Fruit fly (Drosophila melanogaster) whole organism, embryonic: ENCODE results near the gene Zaf1.

ENCODE experiments used
- B-H1 ChIP-seq: fragments of 200-800 bp; sonication (Bioruptor generic); IDR thresholded peaks from 3 replicates; pipeline ENCODE4 v1.3.6; 2022; ENCODE audit warnings: missing biosample characterization, missing genetic modification characterization
- CG10543 ChIP-seq: fragments of 200-800 bp; sonication (Bioruptor generic); optimal IDR thresholded peaks from 3 replicates; lab custom pipeline; 2017; ENCODE audit warnings: missing biosample characterization, mild to moderate bottlenecking, missing genetic modification characterization, moderate library complexity
- CG10654 ChIP-seq: fragments of 200-800 bp; sonication (Bioruptor generic); optimal IDR thresholded peaks from 2 replicates; lab custom pipeline; 2016; ENCODE audit warnings: missing biosample characterization, missing genetic modification characterization
- CG12071 ChIP-seq: fragments of 200-800 bp; sonication (Bioruptor generic); optimal IDR thresholded peaks from 3 replicates; lab custom pipeline; 2018; ENCODE audit warnings: missing biosample characterization, mild to moderate bottlenecking, missing genetic modification characterization
- CG12219 ChIP-seq: fragments of 200-800 bp; sonication (Bioruptor generic); optimal IDR thresholded peaks from 3 replicates; lab custom pipeline; 2018; ENCODE audit warnings: missing biosample characterization, mild to moderate bottlenecking, missing genetic modification characterization
- CG12769 ChIP-seq: fragments of 200-800 bp; sonication (Bioruptor generic); optimal IDR thresholded peaks from 2 replicates; lab custom pipeline; 2019; ENCODE audit warnings: missing biosample characterization, mild to moderate bottlenecking, missing genetic modification characterization, moderate library complexity
- CG13123 ChIP-seq: fragments of 200-800 bp; sonication (Bioruptor generic); optimal IDR thresholded peaks from 2 replicates; lab custom pipeline; 2016; ENCODE audit warnings: missing biosample characterization, missing genetic modification characterization
- CG17912 ChIP-seq: fragments of 200-800 bp; sonication (Bioruptor generic); optimal IDR thresholded peaks from 2 replicates; lab custom pipeline; 2018; ENCODE audit warnings: missing biosample characterization, mild to moderate bottlenecking, missing genetic modification characterization
- CG18619 ChIP-seq: fragments of 200-800 bp; sonication (Bioruptor generic); optimal IDR thresholded peaks from 3 replicates; lab custom pipeline; 2017; ENCODE audit warnings: missing biosample characterization, mild to moderate bottlenecking, missing genetic modification characterization
- CG2202 ChIP-seq: fragments of 200-800 bp; sonication (Bioruptor generic); optimal IDR thresholded peaks from 2 replicates; lab custom pipeline; 2018; ENCODE audit warnings: missing biosample characterization, mild to moderate bottlenecking, missing genetic modification characterization
- CG3407 ChIP-seq: fragments of 200-800 bp; sonication (Bioruptor generic); optimal IDR thresholded peaks from 2 replicates; lab custom pipeline; 2018; ENCODE audit warnings: missing biosample characterization, mild to moderate bottlenecking, missing genetic modification characterization
- CG3838 ChIP-seq: fragments of 200-800 bp; sonication (Bioruptor generic); optimal IDR thresholded peaks from 3 replicates; lab custom pipeline; 2016; ENCODE audit warnings: missing biosample characterization, missing genetic modification characterization
- CG42726 ChIP-seq: fragments of 200-800 bp; sonication (Bioruptor generic); IDR thresholded peaks from 2 replicates; pipeline ENCODE4 v1.3.6; 2022; ENCODE audit warnings: missing biosample characterization, missing genetic modification characterization; ENCODE audit not compliant: partially characterized antibody
- CG4707 ChIP-seq: fragments of 200-800 bp; sonication (Bioruptor generic); optimal IDR thresholded peaks from 2 replicates; lab custom pipeline; 2018; ENCODE audit warnings: missing biosample characterization, mild to moderate bottlenecking, missing genetic modification characterization, moderate library complexity
- CG4820 ChIP-seq: fragments of 200-800 bp; sonication (Bioruptor generic); optimal IDR thresholded peaks from 3 replicates; lab custom pipeline; 2016; ENCODE audit warnings: missing biosample characterization, missing genetic modification characterization
- CG6254 ChIP-seq: fragments of 200-800 bp; sonication (Bioruptor generic); optimal IDR thresholded peaks from 3 replicates; lab custom pipeline; 2017; ENCODE audit warnings: mild to moderate bottlenecking, missing biosample characterization, missing genetic modification reagents, missing genetic modification characterization
- CG8924 ChIP-seq: fragments of 200-800 bp; optimal IDR thresholded peaks from 3 replicates; lab custom pipeline; 2019; ENCODE audit warnings: missing biosample characterization, mild to moderate bottlenecking, missing genetic modification characterization, moderate library complexity
- CoRest ChIP-seq: fragments of 200-800 bp; sonication (Bioruptor generic); optimal IDR thresholded peaks from 3 replicates; lab custom pipeline; 2018; ENCODE audit warnings: missing biosample characterization, mild to moderate bottlenecking, missing genetic modification characterization, moderate library complexity
- Eip74EF ChIP-seq, 2 experiments: fragments of 200-800 bp in 1 of 2; fragments of >200 bp in 1 of 2; sonication (Bioruptor generic) in 1 of 2; optimal IDR thresholded peaks; 2 replicates each; lab custom pipeline; 2017 to 2019; ENCODE audit warnings: missing biosample characterization in 2 of 2, missing genetic modification characterization in 2 of 2, mild to moderate bottlenecking in 1 of 2, moderate library complexity in 1 of 2
- Ets65A ChIP-seq: fragments of 200-800 bp; sonication (Bioruptor generic); peaks from one replicate; lab custom pipeline; 2016; ENCODE audit warnings: missing biosample characterization, missing genetic modification characterization
- GATAe ChIP-seq: fragments of 200-800 bp; sonication (Bioruptor generic); conservative IDR thresholded peaks from 2 replicates; pipeline ENCODE4 v1.3.6; 2022; ENCODE audit warnings: missing biosample characterization, missing genetic modification characterization
- HmgD ChIP-seq: fragments of 200-800 bp; sonication (Bioruptor generic); optimal IDR thresholded peaks from 3 replicates; lab custom pipeline; 2016; ENCODE audit warnings: missing biosample characterization, missing genetic modification characterization
- MTF-1 ChIP-seq: fragments of 200-800 bp; sonication (Bioruptor generic); optimal IDR thresholded peaks from 2 replicates; lab custom pipeline; 2018; ENCODE audit warnings: missing biosample characterization, mild to moderate bottlenecking, missing genetic modification characterization, borderline replicate concordance
- Myb ChIP-seq: fragments of 200-800 bp; sonication (Bioruptor generic); optimal IDR thresholded peaks from 2 replicates; lab custom pipeline; 2016; ENCODE audit warnings: missing biosample characterization, missing genetic modification characterization
- NK7.1 ChIP-seq: fragments of 200-800 bp; sonication (Bioruptor generic); optimal IDR thresholded peaks from 3 replicates; lab custom pipeline; 2016; ENCODE audit warnings: missing biosample characterization, missing genetic modification characterization
- Nf-YB ChIP-seq: fragments of 200-800 bp; sonication (Bioruptor generic); optimal IDR thresholded peaks from 3 replicates; lab custom pipeline; 2019; ENCODE audit warnings: missing biosample characterization, mild to moderate bottlenecking, missing genetic modification characterization, moderate library complexity
- Poxn ChIP-seq: fragments of 200-800 bp; sonication (Bioruptor generic); IDR thresholded peaks from 2 replicates; pipeline ENCODE4 v1.3.6; 2022; ENCODE audit warnings: missing biosample characterization, missing genetic modification characterization
- Side ChIP-seq: fragments of 200-800 bp; sonication (Bioruptor generic); optimal IDR thresholded peaks from 2 replicates; lab custom pipeline; 2016; ENCODE audit warnings: missing biosample characterization, missing genetic modification characterization
- Sin3A ChIP-seq: fragments of >200 bp; optimal IDR thresholded peaks from 2 replicates; lab custom pipeline; 2018
- Ssrp ChIP-seq: fragments of 200-800 bp; sonication (Bioruptor generic); optimal IDR thresholded peaks from 2 replicates; lab custom pipeline; 2018; ENCODE audit warnings: missing biosample characterization, mild to moderate bottlenecking, missing genetic modification characterization, moderate library complexity
- Vsx1 ChIP-seq: fragments of 200-800 bp; sonication (Bioruptor generic); optimal IDR thresholded peaks from 2 replicates; lab custom pipeline; 2017; ENCODE audit warnings: missing biosample characterization, mild to moderate bottlenecking, missing genetic modification characterization, missing genetic modification reagents
- al ChIP-seq: fragments of 200-800 bp; sonication (Bioruptor generic); IDR thresholded peaks from 2 replicates; pipeline ENCODE4 v1.3.6; 2022; ENCODE audit warnings: missing biosample characterization, missing genetic modification characterization
- br ChIP-seq: fragments of >200 bp; optimal IDR thresholded peaks from 2 replicates; lab custom pipeline; 2017
- bsh ChIP-seq, 2 experiments: fragments of 200-800 bp; sonication (Bioruptor generic); optimal IDR thresholded peaks; 2 replicates each; lab custom pipeline; 2017 to 2018; ENCODE audit warnings: mild to moderate bottlenecking in 2 of 2, missing biosample characterization in 2 of 2, missing genetic modification characterization in 2 of 2, moderate library complexity in 1 of 2
- dpn ChIP-seq, 2 experiments: fragments of 200-800 bp; sonication (Bioruptor generic); optimal IDR thresholded peaks; 3 replicates each; lab custom pipeline; 2016; ENCODE audit warnings: missing biosample characterization in 2 of 2, missing genetic modification characterization in 2 of 2
- dysf ChIP-seq: fragments of 200-800 bp; sonication (Bioruptor generic); IDR thresholded peaks from 3 replicates; pipeline ENCODE4 v1.3.6; 2022; ENCODE audit warnings: missing biosample characterization, missing genetic modification characterization
- ems ChIP-seq: fragments of 200-800 bp; sonication (Bioruptor generic); optimal IDR thresholded peaks from 3 replicates; lab custom pipeline; 2016; ENCODE audit warnings: missing biosample characterization, missing genetic modification characterization
- exex ChIP-seq: fragments of 200-800 bp; sonication (Bioruptor generic); optimal IDR thresholded peaks from 4 replicates; lab custom pipeline; 2018; ENCODE audit warnings: missing biosample characterization, mild to moderate bottlenecking, missing genetic modification characterization, moderate library complexity
- fru ChIP-seq: fragments of >200 bp; optimal IDR thresholded peaks from 2 replicates; lab custom pipeline; 2017
- grn ChIP-seq: fragments of 200-800 bp; sonication (Bioruptor generic); optimal IDR thresholded peaks from 3 replicates; lab custom pipeline; 2017; ENCODE audit warnings: missing biosample characterization, missing genetic modification characterization
- ham ChIP-seq: fragments of 200-800 bp; sonication (Bioruptor generic); IDR thresholded peaks from 2 replicates; pipeline ENCODE4 v1.3.6; 2022; ENCODE audit warnings: missing biosample characterization, missing genetic modification characterization
- hkb ChIP-seq, 2 experiments: fragments of 200-800 bp in 1 of 2; fragments of >200 bp in 1 of 2; sonication (Bioruptor generic) in 1 of 2; IDR thresholded peaks in 1 of 2; optimal IDR thresholded peaks in 1 of 2; 2 replicates each; pipeline versions ENCODE4 v1.3.6 to Lab custom; 2017 to 2022; ENCODE audit warnings: missing biosample characterization in 1 of 2, missing genetic modification characterization in 1 of 2
- kah ChIP-seq: fragments of 200-800 bp; sonication (Bioruptor generic); optimal IDR thresholded peaks from 2 replicates; lab custom pipeline; 2018; ENCODE audit warnings: missing biosample characterization, mild to moderate bottlenecking, missing genetic modification characterization
- nerfin-1 ChIP-seq: fragments of 200-800 bp; sonication (Bioruptor generic); optimal IDR thresholded peaks from 3 replicates; lab custom pipeline; 2019; ENCODE audit warnings: missing biosample characterization, mild to moderate bottlenecking, missing genetic modification characterization, moderate library complexity
- ranshi ChIP-seq: fragments of 200-800 bp; sonication (Bioruptor generic); IDR thresholded peaks from 2 replicates; pipeline ENCODE4 v1.3.6; 2022; ENCODE audit warnings: missing biosample characterization, missing genetic modification characterization
- scrt ChIP-seq: fragments of 200-800 bp; sonication (Bioruptor generic); optimal IDR thresholded peaks from 2 replicates; lab custom pipeline; 2018; ENCODE audit warnings: missing biosample characterization, mild to moderate bottlenecking, missing genetic modification characterization, moderate library complexity
- sd ChIP-seq: fragments of 200-800 bp; sonication (Bioruptor generic); optimal IDR thresholded peaks from 3 replicates; lab custom pipeline; 2018; ENCODE audit warnings: missing biosample characterization, mild to moderate bottlenecking, missing genetic modification characterization, moderate library complexity
- sisA ChIP-seq: fragments of 200-800 bp; sonication (Bioruptor generic); IDR thresholded peaks from 2 replicates; pipeline ENCODE4 v1.3.6; 2022; ENCODE audit warnings: missing biosample characterization, missing genetic modification characterization
- sob ChIP-seq: fragments of 200-800 bp; sonication (Bioruptor generic); IDR thresholded peaks from 2 replicates; pipeline ENCODE4 v1.3.6; 2022; ENCODE audit warnings: missing biosample characterization, missing genetic modification characterization
- ssp ChIP-seq: fragments of 200-800 bp; sonication (Bioruptor generic); IDR thresholded peaks from 2 replicates; pipeline ENCODE4 v1.3.6; 2022; ENCODE audit warnings: missing biosample characterization, missing genetic modification characterization
- stc ChIP-seq: fragments of 200-800 bp; sonication (Bioruptor generic); IDR thresholded peaks from 2 replicates; pipeline ENCODE4 v1.3.6; 2022; ENCODE audit warnings: missing biosample characterization, missing genetic modification characterization

The Zaf1 gene

DNA sequence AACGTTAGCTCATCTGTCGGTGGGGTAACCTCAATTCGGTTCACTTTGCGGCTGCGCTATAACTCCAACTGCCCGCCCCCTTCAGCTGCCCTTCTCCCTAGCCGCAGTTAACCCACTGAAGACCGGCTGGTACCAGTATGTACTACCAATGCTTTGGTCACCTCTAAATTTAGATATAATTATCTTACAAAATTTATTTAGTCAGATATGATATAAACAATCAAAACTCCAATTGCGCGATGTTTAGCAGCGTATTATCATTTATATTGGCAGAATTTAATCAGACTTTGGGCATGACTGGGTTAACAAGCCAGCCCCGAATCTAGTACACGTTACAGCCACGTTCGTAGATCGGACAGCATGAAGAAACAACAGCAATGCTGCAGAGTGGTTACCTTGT, 36.3 kb upstream of the Zaf1 start (continued):
- TF ChIP-seq ham (GFP tag; lab: Robert Waterston, UW) (no peak), hkb (optimal IDR thresholded peaks at IDR 0.05; lab: Kevin White, UChicago) (no peak), hkb (GFP tag; IDR thresholded peaks at IDR 0.05; lab: Robert Waterston, UW) (peak; percentile 64), kah (GFP tag; lab: Kevin White, UChicago) (peak; percentile 56), scrt (GFP tag; lab: Kevin White, UChicago) (peak; percentile 53), Ssrp (tag; lab: Kevin White, UChicago) (peak; percentile 47), CG3838 (no peak), ems (peak; percentile 4), Poxn (GFP tag; lab: Robert Waterston, UW) (no peak), CoRest (tag; lab: Kevin White, UChicago) (peak; percentile 56), dysf (GFP tag; lab: Robert Waterston, UW) (peak; percentile 70), bsh (GFP tag; optimal IDR thresholded peaks at IDR 0.05; lab: Kevin White, UChicago) (peak; percentile 29 to 36), CG42726 (GFP tag; lab: Robert Waterston, UW) (no peak), CG4820 (GFP tag; lab: Kevin White, UChicago) (peak; percentile 30), CG3407 (GFP tag; lab: Kevin White, UChicago) (peak; percentile 14), Sin3A (lab: Kevin White, UChicago) (no peak), GATAe (GFP tag; lab: Robert Waterston, UW) (no peak), CG4707 (GFP tag; lab: Kevin White, UChicago) (peak; percentile 20), Eip74EF (GFP tag; optimal IDR thresholded peaks at IDR 0.05; lab: Kevin White, UChicago) (peak in 1 of 2 experiments; percentile 38), stc (GFP tag; lab: Robert Waterston, UW) (peak; percentile 40; the same call in 1 of the 2 replicates), MTF-1 (GFP tag; lab: Kevin White, UChicago) (peak; percentile 36), exex (tag; lab: Kevin White, UChicago) (peak; percentile 9), CG2202 (tag; lab: Kevin White, UChicago) (no peak), sob (peak; percentile 58; the same call in 1 of the 2 replicates), Vsx1 (no peak), CG13123 (no peak), Myb (GFP tag; lab: Kevin White, UChicago) (no peak), CG10543 (peak; percentile 30), HmgD (GFP tag; lab: Kevin White, UChicago) (no peak), ranshi (GFP tag; lab: Robert Waterston, UW) (no peak), nerfin-1 (tag; lab: Kevin White, UChicago) (peak; percentile 12), br (lab: Kevin White, UChicago) (no peak), fru (lab: Kevin White, UChicago) (no peak), CG12769 (peak; percentile 67), NK7.1 (GFP tag; lab: Kevin White, UChicago) (no peak), Ets65A (GFP tag; lab: Kevin White, UChicago) (peak; percentile 56), dpn (GFP tag; optimal IDR thresholded peaks at IDR 0.05; lab: Kevin White, UChicago) (peak in 1 of 2 experiments; percentile 19), CG17912 (GFP tag; lab: Kevin White, UChicago) (no peak), Side (GFP tag; lab: Kevin White, UChicago) (no peak), CG8924 (tag; lab: Kevin White, UChicago) (peak; percentile 64), CG18619 (GFP tag; lab: Kevin White, UChicago) (no peak), B-H1 (GFP tag; lab: Robert Waterston, UW) (no peak; the same call in 2 of the 3 replicates), Nf-YB (peak; percentile 14), CG6254 (GFP tag; lab: Kevin White, UChicago) (peak; percentile 8), CG10654 (GFP tag; lab: Kevin White, UChicago) (peak; percentile 4), ssp (GFP tag; lab: Robert Waterston, UW) (0 out of 2 replicates have a peak, but pooled peaks have one; percentile 21), CG12071 (peak; percentile 54), grn (GFP tag; lab: Kevin White, UChicago) (no peak), al (GFP tag; lab: Robert Waterston, UW) (no peak), sd (tag; lab: Kevin White, UChicago) (peak; percentile 22), CG12219 (GFP tag; lab: Kevin White, UChicago) (peak; percentile 57), sisA (GFP tag; lab: Robert Waterston, UW) (peak; percentile 41)
